Worm (Caenorhabditis elegans): Measurements from ENCODE around the gene twk-8.

The twk-8 gene

ce11 chrIV:9082055-9082454 lies at the start of gene twk-8:
Gene twk-8 (plus strand): TSS chrIV:9082355.
- TF ChIP-seq ham-2 (GFP tag; optimal IDR thresholded peaks at IDR 0.05): no peak
- no peak for TF ChIP-seq M03D4.4 (tag; optimal IDR thresholded peaks at IDR 0.05)
- TF ChIP-seq lin-32 (GFP tag; optimal IDR thresholded peaks at IDR 0.05): no peak
- no peak for TF ChIP-seq nhr-76 (tag; optimal IDR thresholded peaks at IDR 0.05)
- no peak for TF ChIP-seq nhr-12 (tag; optimal IDR thresholded peaks at IDR 0.05)
- TF ChIP-seq ztf-11 (tag; optimal IDR thresholded peaks at IDR 0.05): no peak
- TF ChIP-seq elt-1 (tag; optimal IDR thresholded peaks at IDR 0.05; ENCODE audit: borderline replicate concordance, insufficient read depth): no peak
- TF ChIP-seq flh-1 (GFP tag; optimal IDR thresholded peaks at IDR 0.05): no peak
- no peak for TF ChIP-seq nhr-28 (tag; optimal IDR thresholded peaks at IDR 0.05)
- no peak for TF ChIP-seq sptf-1 (tag; optimal IDR thresholded peaks at IDR 0.05)
- TF ChIP-seq tbx-8 (GFP tag; optimal IDR thresholded peaks at IDR 0.05): no peak
- no peak for TF ChIP-seq mab-5 (tag; optimal IDR thresholded peaks at IDR 0.05)
- no peak for TF ChIP-seq hlh-1 (tag; optimal IDR thresholded peaks at IDR 0.05)
- no peak for TF ChIP-seq drap-1 (GFP tag; optimal IDR thresholded peaks at IDR 0.05)

- TF ChIP-seq elt-3 (tag; optimal IDR thresholded peaks at IDR 0.05): no peak
- TF ChIP-seq pha-4 (tag; optimal IDR thresholded peaks at IDR 0.05): peak; percentile 56
- TF ChIP-seq mep-1 (tag; optimal IDR thresholded peaks at IDR 0.05): peak; percentile 3
- TF ChIP-seq drap-1 (GFP tag; optimal IDR thresholded peaks at IDR 0.05): no peak
- peak; percentile 32 for TF ChIP-seq hlh-1 (tag; optimal IDR thresholded peaks at IDR 0.05)
Measured at ce11 chrIV:9032550-9032949, 49.6 kb upstream of the twk-8 start, which contains the start of gene C53D6.6. Gene C53D6.6 (minus strand): TSS chrIV:9032667.

DNA sequence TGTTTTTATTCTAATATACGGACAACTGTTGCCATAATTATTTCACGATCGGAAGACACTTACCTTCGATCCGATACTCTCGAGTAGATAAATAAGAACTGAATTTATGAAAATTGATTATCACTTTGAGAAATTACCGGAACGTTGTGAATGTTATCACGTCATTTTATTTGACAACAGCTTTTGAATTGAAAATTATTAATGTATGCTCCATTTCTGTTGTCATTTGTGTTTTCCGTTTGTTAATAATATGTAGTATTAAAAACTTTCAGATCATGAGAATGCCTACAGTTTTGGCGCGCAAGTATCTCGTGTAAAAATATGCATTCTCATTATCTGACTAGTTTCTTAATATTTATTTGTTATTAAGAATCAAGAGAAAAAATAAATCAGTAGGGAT lies 47.8 kb upstream of the twk-8 start, which contains the start of gene C53D6.10:
Gene C53D6.10, minus strand, starts transcription at position 101 of the 400 bp plus-strand sequence.
- TF ChIP-seq pha-4 (tag; optimal IDR thresholded peaks at IDR 0.05) (no peak), nhr-28 (tag; optimal IDR thresholded peaks at IDR 0.05) (no peak), unc-62 (GFP tag; optimal IDR thresholded peaks at IDR 0.05) (no peak), ham-2 (GFP tag; optimal IDR thresholded peaks at IDR 0.05) (no peak), lin-13 (tag; optimal IDR thresholded peaks at IDR 0.05) (no peak), snpc-4 (tag; optimal IDR thresholded peaks at IDR 0.05) (no peak), nhr-76 (tag; optimal IDR thresholded peaks at IDR 0.05) (no peak), mab-5 (tag; optimal IDR thresholded peaks at IDR 0.05) (no peak), blmp-1 (tag; optimal IDR thresholded peaks at IDR 0.05) (no peak), ceh-43 (GFP tag; optimal IDR thresholded peaks at IDR 0.05) (no peak)

- no peak for TF ChIP-seq nhr-237 (tag; optimal IDR thresholded peaks at IDR 0.05)
- TF ChIP-seq ces-1 (GFP tag; optimal IDR thresholded peaks at IDR 0.05): no peak
- no peak for TF ChIP-seq sem-2 (GFP tag; optimal IDR thresholded peaks at IDR 0.05)
- no peak for TF ChIP-seq lsy-2 (tag; optimal IDR thresholded peaks at IDR 0.05)
- no peak for TF ChIP-seq mls-2 (tag; optimal IDR thresholded peaks at IDR 0.05)
- no peak for TF ChIP-seq ceh-39 (tag; optimal IDR thresholded peaks at IDR 0.05)
- no peak for TF ChIP-seq zip-8 (tag; optimal IDR thresholded peaks at IDR 0.05)
- TF ChIP-seq nhr-12 (tag; optimal IDR thresholded peaks at IDR 0.05): no peak
- no peak for TF ChIP-seq tbx-8 (GFP tag; optimal IDR thresholded peaks at IDR 0.05)
- TF ChIP-seq lin-32 (GFP tag; optimal IDR thresholded peaks at IDR 0.05): no peak
- no peak for TF ChIP-seq elt-3 (tag; optimal IDR thresholded peaks at IDR 0.05)
- TF ChIP-seq bed-3 (GFP tag; optimal IDR thresholded peaks at IDR 0.05): no peak
- TF ChIP-seq nhr-28 (tag; optimal IDR thresholded peaks at IDR 0.05): no peak
- no peak for TF ChIP-seq elt-1 (tag; optimal IDR thresholded peaks at IDR 0.05; ENCODE audit: borderline replicate concordance, insufficient read depth)
- TF ChIP-seq lin-13 (tag; optimal IDR thresholded peaks at IDR 0.05): no peak
- no peak for TF ChIP-seq hlh-1 (tag; optimal IDR thresholded peaks at IDR 0.05)
- TF ChIP-seq snpc-4 (tag; optimal IDR thresholded peaks at IDR 0.05): no peak
- TF ChIP-seq ceh-43 (GFP tag; optimal IDR thresholded peaks at IDR 0.05): no peak
- TF ChIP-seq ztf-11 (tag; optimal IDR thresholded peaks at IDR 0.05): no peak
- TF ChIP-seq ham-2 (GFP tag; optimal IDR thresholded peaks at IDR 0.05): no peak
Measured at ce11 chrIV:9037063-9037462, 45.1 kb upstream of the twk-8 start, which contains the start of gene C53D6.7. Gene C53D6.7 (minus strand): TSS chrIV:9037163.

DNA sequence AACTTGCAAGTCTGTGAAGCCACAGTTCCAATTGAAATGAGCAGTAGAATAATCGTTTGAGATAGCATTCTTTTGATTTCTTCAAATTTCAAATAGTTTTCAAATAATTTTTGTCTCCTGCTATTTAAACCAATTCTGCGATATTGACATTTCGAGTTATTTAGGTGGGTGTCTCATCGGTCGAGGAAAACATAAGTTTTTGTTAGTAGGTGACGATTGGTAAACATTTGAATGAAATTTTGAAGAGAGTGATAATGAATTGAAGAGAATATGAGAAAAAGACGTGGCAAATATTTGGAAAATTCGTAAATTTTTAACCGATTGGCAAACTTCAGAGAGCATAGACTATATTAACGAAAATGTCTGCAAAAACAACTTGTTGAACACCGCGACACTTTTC lies 41.8 kb upstream of the twk-8 start, which contains the start of gene Y73F4A.3:
Gene Y73F4A.3, minus strand, starts transcription at position 101 of the 400 bp plus-strand sequence.
- TF ChIP-seq ceh-83 (GFP tag; optimal IDR thresholded peaks at IDR 0.05) (no peak), pha-4 (tag; optimal IDR thresholded peaks at IDR 0.05) (no peak), M03D4.4 (tag; optimal IDR thresholded peaks at IDR 0.05) (no peak), elt-1 (tag; optimal IDR thresholded peaks at IDR 0.05; ENCODE audit: borderline replicate concordance, insufficient read depth) (no peak), tbx-8 (GFP tag; optimal IDR thresholded peaks at IDR 0.05) (no peak), elt-3 (tag; optimal IDR thresholded peaks at IDR 0.05) (no peak), ceh-39 (tag; optimal IDR thresholded peaks at IDR 0.05) (no peak), flh-1 (GFP tag; optimal IDR thresholded peaks at IDR 0.05) (no peak), unc-62 (GFP tag; optimal IDR thresholded peaks at IDR 0.05) (no peak)
